Fruit fly (Drosophila melanogaster) whole organism, adult: ENCODE measurements around the gene pav.

Experiments
- CG1620 ChIP-seq: fragments of 200-800 bp; sonication (Bioruptor generic); optimal IDR thresholded peaks from 2 replicates; lab custom pipeline; 2016; ENCODE audit warnings: missing biosample characterization, missing genetic modification characterization
- CG5204 ChIP-seq: fragments of 200-800 bp; sonication (Bioruptor generic); optimal IDR thresholded peaks from 2 replicates; lab custom pipeline; 2016; ENCODE audit warnings: missing biosample characterization, missing genetic modification characterization
- bab1 ChIP-seq: fragments of 200-800 bp; sonication (Bioruptor generic); optimal IDR thresholded peaks from 3 replicates; lab custom pipeline; 2019; ENCODE audit warnings: missing biosample characterization, mild to moderate bottlenecking, missing genetic modification characterization, moderate library complexity
- pad ChIP-seq: fragments of 200-800 bp; sonication (Bioruptor generic); optimal IDR thresholded peaks from 3 replicates; lab custom pipeline; 2017; ENCODE audit warnings: missing biosample characterization, missing genetic modification characterization, mild to moderate bottlenecking, moderate library complexity, missing genetic modification reagents
- tj ChIP-seq: fragments of 200-800 bp; sonication (Bioruptor generic); optimal IDR thresholded peaks from 3 replicates; lab custom pipeline; 2017; ENCODE audit warnings: missing biosample characterization, mild to moderate bottlenecking, missing genetic modification characterization, moderate library complexity

DNA sequence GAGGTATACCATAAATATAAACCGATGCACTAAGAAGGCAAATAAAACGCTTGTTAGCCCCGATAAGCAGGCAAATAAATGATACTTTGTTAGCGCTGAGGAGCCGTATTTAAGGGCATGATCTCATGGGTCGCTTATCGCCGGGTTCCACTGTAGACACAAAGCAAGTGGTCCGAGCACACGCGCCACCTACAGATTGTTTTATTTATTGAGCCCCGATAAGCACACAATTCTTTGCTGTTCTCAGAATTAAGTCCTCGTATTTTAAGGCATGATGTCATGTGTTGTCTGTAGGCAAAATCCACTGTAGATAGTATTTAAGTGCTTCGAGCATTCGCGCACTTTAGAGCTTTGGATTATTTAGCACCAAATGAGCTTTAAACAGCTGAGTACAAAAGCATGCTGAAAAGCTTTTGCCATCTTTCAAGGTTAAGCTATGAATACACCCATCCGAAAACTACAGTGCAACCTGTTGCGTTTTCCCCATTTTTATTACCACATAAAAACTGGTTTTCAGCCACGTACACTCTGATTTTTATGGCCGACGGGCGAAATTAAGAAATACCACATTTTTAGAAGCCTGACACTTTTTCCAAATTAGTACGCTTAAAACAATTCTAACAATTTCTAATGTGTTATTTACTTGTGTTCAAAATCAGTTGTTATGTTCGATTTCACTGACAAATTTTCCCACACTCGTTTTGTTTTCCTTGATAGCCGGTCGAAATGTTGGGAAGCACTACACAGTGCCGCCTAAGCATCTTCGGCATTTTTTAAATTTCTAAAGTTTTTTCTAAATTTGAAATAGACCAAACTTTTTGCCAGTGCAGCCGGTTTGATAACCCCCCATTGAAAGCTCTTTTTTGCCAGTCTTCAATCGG is 2.9 kb upstream of the pav start, which contains the start of gene Sqor:
- TF ChIP-seq pad (peak; percentile 82), CG5204 (GFP tag; lab: Kevin White, UChicago) (peak; percentile 91), bab1 (GFP tag; lab: Kevin White, UChicago) (peak; percentile 90), CG1620 (GFP tag; lab: Kevin White, UChicago) (peak; percentile 78), tj (peak; percentile 77)
